Fruit fly (Drosophila melanogaster): ENCODE results near the gene CG31142.

CG31142 gene

DNA sequence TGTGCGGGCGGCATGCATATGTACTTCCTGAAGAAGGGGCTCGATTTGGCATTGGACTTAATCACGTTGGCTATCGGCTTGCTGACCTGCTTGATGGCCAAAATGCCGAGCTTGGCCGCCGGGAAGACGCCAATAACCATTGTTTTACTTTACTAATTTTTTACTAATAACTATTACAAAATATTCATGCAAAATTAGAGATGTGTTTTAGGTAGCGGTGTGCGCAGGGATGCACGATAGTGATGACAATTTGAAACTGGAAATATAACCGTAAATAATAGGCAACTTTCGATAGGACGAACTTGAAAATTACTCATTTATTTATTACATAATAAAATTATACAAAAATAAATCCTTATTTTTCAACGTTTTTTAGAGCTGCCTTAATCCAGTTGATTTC, 1.6 kb upstream of the CG31142 start, which contains the start of gene CG13601 (continued):
- TF ChIP-seq gcm2 (GFP tag; optimal IDR thresholded peaks at IDR 0.05) (no peak), Neu2 (GFP tag; optimal IDR thresholded peaks at IDR 0.05; ENCODE audit: borderline replicate concordance) (no peak), chif (GFP tag; optimal IDR thresholded peaks at IDR 0.05) (no peak), CG6272 (GFP tag; IDR thresholded peaks at IDR 0.05) (peak; percentile 23; the same call in 1 of the 2 replicates), CG11093 (GFP tag; IDR thresholded peaks at IDR 0.05) (no peak), CG1792 (GFP tag; optimal IDR thresholded peaks at IDR 0.05) (no peak), pum (GFP tag; optimal IDR thresholded peaks at IDR 0.05) (no peak), Lhr (GFP tag; optimal IDR thresholded peaks at IDR 0.05) (no peak), nerfin-2 (GFP tag; IDR thresholded peaks at IDR 0.05; ENCODE audit: partially characterized antibody) (peak; percentile 40; the same call in 1 of the 2 replicates), Atf3 (GFP tag; optimal IDR thresholded peaks at IDR 0.05) (no peak), CG10267 (tag; optimal IDR thresholded peaks at IDR 0.05) (peak; percentile 33), wdn (GFP tag; IDR thresholded peaks at IDR 0.05) (no peak), onecut (GFP tag; IDR thresholded peaks at IDR 0.05) (no peak), cas (GFP tag; IDR thresholded peaks at IDR 0.05) (no peak), stc (GFP tag; IDR thresholded peaks at IDR 0.05) (no peak), gfzf (GFP tag; optimal IDR thresholded peaks at IDR 0.05) (no peak), ttk (GFP tag; IDR thresholded peaks at IDR 0.05) (peak; percentile 38; the same call in 1 of the 2 replicates), mam (GFP tag; optimal IDR thresholded peaks at IDR 0.05) (peak; percentile 29), tio (GFP tag; optimal IDR thresholded peaks at IDR 0.05) (no peak), Dll (GFP tag; IDR thresholded peaks at IDR 0.05; ENCODE audit: partially characterized antibody) (peak; percentile 88), Med (GFP tag) (peak; percentile 77), sna (GFP tag; IDR thresholded peaks at IDR 0.05; ENCODE audit: partially characterized antibody) (peak; percentile 78), abd-A (tag; optimal IDR thresholded peaks at IDR 0.05) (no peak), Abd-B (GFP tag; optimal IDR thresholded peaks at IDR 0.05) (no peak), pros (GFP tag; optimal IDR thresholded peaks at IDR 0.05) (no peak), TFAM (GFP tag; optimal IDR thresholded peaks at IDR 0.05) (no peak), CG9876 (GFP tag; optimal IDR thresholded peaks at IDR 0.05) (no peak), ssp (GFP tag; IDR thresholded peaks at IDR 0.05) (no peak), CG1024 (GFP tag; IDR thresholded peaks at IDR 0.05) (no peak), Deaf1 (tag; optimal IDR thresholded peaks at IDR 0.05) (no peak), CG14860 (GFP tag; IDR thresholded peaks at IDR 0.05; ENCODE audit: partially characterized antibody) (peak; percentile 67), CG1603 (tag; optimal IDR thresholded peaks at IDR 0.05) (peak; percentile 59), CG6854 (GFP tag; optimal IDR thresholded peaks at IDR 0.05) (no peak), CG6689 (GFP tag; IDR thresholded peaks at IDR 0.05) (no peak), Sin3A (optimal IDR thresholded peaks at IDR 0.05) (no peak), grn (GFP tag; optimal IDR thresholded peaks at IDR 0.05) (no peak), CG4730 (GFP tag; IDR thresholded peaks at IDR 0.05) (peak; percentile 27; the same call in 1 of the 2 replicates), gro (GFP tag; optimal IDR thresholded peaks at IDR 0.05) (no peak), Dfd (GFP tag; optimal IDR thresholded peaks at IDR 0.05) (no peak), CG5953 (GFP tag; IDR thresholded peaks at IDR 0.05) (no peak), ATbp (GFP tag; optimal IDR thresholded peaks at IDR 0.05) (no peak), CG15073 (GFP tag; optimal IDR thresholded peaks at IDR 0.05) (no peak), en (GFP tag; optimal IDR thresholded peaks at IDR 0.05) (no peak), CG4707 (GFP tag; optimal IDR thresholded peaks at IDR 0.05) (no peak), ems (GFP tag; optimal IDR thresholded peaks at IDR 0.05) (no peak), CG17359 (tag; optimal IDR thresholded peaks at IDR 0.05) (peak; percentile 23), da (GFP tag; optimal IDR thresholded peaks at IDR 0.05) (no peak), psq (GFP tag; optimal IDR thresholded peaks at IDR 0.05) (no peak), CG30403 (GFP tag; optimal IDR thresholded peaks at IDR 0.05) (peak; percentile 49), sim (GFP tag; IDR thresholded peaks at IDR 0.05) (no peak), fd102C (GFP tag; optimal IDR thresholded peaks at IDR 0.05) (no peak), Asciz (GFP tag; optimal IDR thresholded peaks at IDR 0.05) (no peak)

Measured in whole organism, embryonic.